Worm (Caenorhabditis elegans) whole organism, L4 larva: ENCODE data around the gene srh-212.
"Not testable (repeated sequence)": the region's sequence is repeated elsewhere in the genome, so short reads cannot be mapped to it uniquely, and the experiment has no call there.

Experiments
- duxl-1 ChIP-seq: sonication (generic microtip); optimal IDR thresholded peaks from 2 replicates; lab custom pipeline; 2016; ENCODE audit warnings: mild to moderate bottlenecking, missing genetic modification characterization, moderate library complexity, missing compliant biosample characterization; ENCODE audit not compliant: poor library complexity
- nhr-48 ChIP-seq: sonication (generic microtip); optimal IDR thresholded peaks from 2 replicates; lab custom pipeline; 2016; ENCODE audit warnings: mild to moderate bottlenecking, missing genetic modification characterization, missing compliant biosample characterization
- saeg-2 ChIP-seq: fragments of 200-800 bp; sonication (Bioruptor generic); IDR thresholded peaks from 2 replicates; pipeline ENCODE4 v1.3.6; 2022; ENCODE audit warnings: missing genetic modification reagents, missing genetic modification characterization, missing compliant biosample characterization
- tag-97 ChIP-seq: fragments of 200-800 bp; sonication (Bioruptor generic); IDR thresholded peaks from 2 replicates; pipeline ENCODE4 v1.3.6; 2022; ENCODE audit warnings: missing genetic modification characterization, missing compliant biosample characterization
- unc-62 ChIP-seq, 3 experiments: fragments of 150-350 bp in 1 of 3; sonication (generic microtip); optimal IDR thresholded peaks in 2 of 3; peaks in 1 of 3; 1 replicate in 1 of 3; 2 replicates in 2 of 3; lab custom pipeline; 2014 to 2017; ENCODE audit warnings: missing biosample characterization in 3 of 3, missing genetic modification characterization in 3 of 3, missing genetic modification reagents in 3 of 3, missing genotype in 1 of 3

ce11 chrV:3597052-3597451 is at the start of gene srh-212:
- not testable (repeated sequence) for TF ChIP-seq nhr-48 (tag; lab: Kevin White, UChicago); tag-97; unc-62 (GFP tag; optimal IDR thresholded peaks at IDR 0.05 in 1 of 2; lab: Kevin White, UChicago); unc-62 (tag; optimal IDR thresholded peaks at IDR 0.05; lab: Kevin White, UChicago); duxl-1; saeg-2
